Worm (Caenorhabditis elegans) whole organism, L4 larva: ENCODE data around the gene T07F12.4.
A peak's percentile ranks its signal among the peaks of the same experiment; 100 is the strongest.

Experiments
- T20F7.1 ChIP-seq: fragments of 200-800 bp; sonication (Bioruptor generic); optimal IDR thresholded peaks from 2 replicates; lab custom pipeline; 2018; ENCODE audit warnings: mild to moderate bottlenecking, missing genetic modification characterization, missing compliant biosample characterization
- Y75B8A.6 ChIP-seq: fragments of 200-800 bp; sonication (Bioruptor generic); IDR thresholded peaks from 2 replicates; pipeline ENCODE4 v1.3.6; 2022; ENCODE audit warnings: missing genetic modification reagents, missing genetic modification characterization, missing compliant biosample characterization
- ZK337.2 ChIP-seq: fragments of 200-800 bp; sonication (Bioruptor generic); IDR thresholded peaks from 2 replicates; pipeline ENCODE4 v1.3.6; 2022; ENCODE audit warnings: missing genetic modification reagents, missing genetic modification characterization, missing compliant biosample characterization
- aha-1 ChIP-seq: fragments of 150-350 bp; peaks from one replicate; lab custom pipeline; 2014; ENCODE audit warnings: missing biosample characterization, missing genetic modification characterization
- ama-1 ChIP-seq: fragments of 150-350 bp; optimal IDR thresholded peaks from 2 replicates; lab custom pipeline; 2014; ENCODE audit warnings: inconsistent platforms, mixed read lengths
- ceh-28 ChIP-seq: fragments of 150-350 bp; optimal IDR thresholded peaks from 2 replicates; lab custom pipeline; 2014; ENCODE audit warnings: missing biosample characterization, missing genetic modification reagents, missing genetic modification characterization
- ceh-62 ChIP-seq: sonication (generic microtip); optimal IDR thresholded peaks from 2 replicates; lab custom pipeline; 2017; ENCODE audit warnings: missing biosample characterization, missing genetic modification characterization
- ces-1 ChIP-seq: fragments of 150-350 bp; sonication (generic microtip); optimal IDR thresholded peaks from 4 replicates; lab custom pipeline; 2014; ENCODE audit warnings: missing biosample characterization, missing genetic modification reagents, missing genetic modification characterization
- ctbp-1 ChIP-seq: fragments of 200-800 bp; sonication (Bioruptor generic); IDR thresholded peaks from 2 replicates; pipeline ENCODE4 v1.3.6; 2022; ENCODE audit warnings: missing genetic modification reagents, missing genetic modification characterization, missing compliant biosample characterization
- daf-16 ChIP-seq, 3 experiments: sonication (generic microtip); optimal IDR thresholded peaks; 2 replicates each; lab custom pipeline; 2016 to 2017; ENCODE audit warnings: missing genetic modification characterization in 3 of 3, missing genetic modification reagents in 3 of 3, mild to moderate bottlenecking in 2 of 3, missing compliant biosample characterization in 2 of 3, missing biosample characterization in 1 of 3, moderate library complexity in 1 of 3
- daf-8 ChIP-seq: fragments of 200-800 bp; sonication (Bioruptor generic); IDR thresholded peaks from 2 replicates; pipeline ENCODE4 v1.3.6; 2022; ENCODE audit warnings: missing genetic modification characterization, missing compliant biosample characterization
- dmd-6 ChIP-seq: fragments of 200-800 bp; sonication (Bioruptor generic); IDR thresholded peaks from 2 replicates; pipeline ENCODE4 v1.3.6; 2022; ENCODE audit warnings: missing genetic modification reagents, missing genetic modification characterization, missing compliant biosample characterization
- duxl-1 ChIP-seq: sonication (generic microtip); optimal IDR thresholded peaks from 2 replicates; lab custom pipeline; 2016; ENCODE audit warnings: mild to moderate bottlenecking, missing genetic modification characterization, moderate library complexity, missing compliant biosample characterization; ENCODE audit not compliant: poor library complexity
- dve-1 ChIP-seq: sonication (generic microtip); optimal IDR thresholded peaks from 2 replicates; lab custom pipeline; 2017; ENCODE audit warnings: antibody characterized with exemption, mild to moderate bottlenecking, missing genetic modification characterization, missing compliant biosample characterization; ENCODE audit not compliant: insufficient read depth
- egl-43 ChIP-seq: fragments of 200-800 bp; sonication (Bioruptor generic); IDR thresholded peaks from 2 replicates; pipeline ENCODE4 v1.3.6; 2022; ENCODE audit warnings: missing genetic modification reagents, missing genetic modification characterization, missing compliant biosample characterization
- fkh-10 ChIP-seq: fragments of 150-350 bp; optimal IDR thresholded peaks from 2 replicates; lab custom pipeline; 2014; ENCODE audit warnings: missing biosample characterization, missing genetic modification reagents, missing genetic modification characterization
- hif-1 ChIP-seq, 2 experiments: sonication (generic microtip); optimal IDR thresholded peaks; 2 replicates each; lab custom pipeline; 2016 to 2017; ENCODE audit warnings: missing compliant biosample characterization in 2 of 2, missing genetic modification characterization in 2 of 2, missing genetic modification reagents in 2 of 2, missing genotype in 2 of 2, mild to moderate bottlenecking in 1 of 2
- hlh-11 ChIP-seq: fragments of 200-800 bp; sonication (Bioruptor generic); optimal IDR thresholded peaks from 2 replicates; lab custom pipeline; 2018; ENCODE audit warnings: mild to moderate bottlenecking, missing genetic modification characterization, missing compliant biosample characterization
- hlh-30 ChIP-seq: sonication (generic microtip); optimal IDR thresholded peaks from 2 replicates; lab custom pipeline; 2017; ENCODE audit warnings: antibody characterized with exemption, mild to moderate bottlenecking, missing genetic modification characterization, missing compliant biosample characterization; ENCODE audit not compliant: insufficient read depth
- hmg-1.1 ChIP-seq: fragments of 200-800 bp; sonication (Bioruptor generic); IDR thresholded peaks from 2 replicates; pipeline ENCODE4 v1.3.6; 2022; ENCODE audit warnings: missing genetic modification reagents, missing genetic modification characterization, missing compliant biosample characterization
- mdl-1 ChIP-seq, 2 experiments: fragments of 150-350 bp in 1 of 2; sonication (generic microtip) in 1 of 2; optimal IDR thresholded peaks; 2 replicates each; lab custom pipeline; 2014 to 2017; ENCODE audit warnings: missing biosample characterization in 2 of 2, missing genetic modification characterization in 2 of 2
- mdt-29 ChIP-seq: fragments of 200-800 bp; sonication (Bioruptor generic); IDR thresholded peaks from 2 replicates; pipeline ENCODE4 v1.3.6; 2022; ENCODE audit warnings: missing genetic modification reagents, missing genetic modification characterization, missing compliant biosample characterization
- mep-1 ChIP-seq: fragments of 150-350 bp; sonication (generic microtip); optimal IDR thresholded peaks from 3 replicates; lab custom pipeline; 2014; ENCODE audit warnings: missing biosample characterization, missing genetic modification characterization
- mes-2 ChIP-seq: sonication (generic microtip); optimal IDR thresholded peaks from 2 replicates; lab custom pipeline; 2016; ENCODE audit warnings: missing genotype, mild to moderate bottlenecking, missing genetic modification characterization, missing compliant biosample characterization; ENCODE audit not compliant: poor library complexity, severe bottlenecking
- nhr-11 ChIP-seq: fragments of 150-350 bp; optimal IDR thresholded peaks from 2 replicates; lab custom pipeline; 2014; ENCODE audit warnings: missing biosample characterization, missing genetic modification characterization
- nhr-25 ChIP-seq: sonication (generic microtip); optimal IDR thresholded peaks from 2 replicates; lab custom pipeline; 2017; ENCODE audit warnings: missing genetic modification characterization, mild to moderate bottlenecking, missing compliant biosample characterization, antibody characterized with exemption, moderate library complexity, borderline replicate concordance; ENCODE audit not compliant: insufficient read depth
- nhr-28 ChIP-seq: fragments of 150-350 bp; optimal IDR thresholded peaks from 2 replicates; lab custom pipeline; 2014; ENCODE audit warnings: missing biosample characterization, missing genetic modification characterization
- pha-4 ChIP-seq, 2 experiments: fragments of 150-350 bp in 1 of 2; fragments of 200-800 bp in 1 of 2; sonication (Bioruptor generic) in 1 of 2; IDR thresholded peaks in 1 of 2; optimal IDR thresholded peaks in 1 of 2; 2 replicates each; pipeline versions ENCODE4 v1.3.6 to Lab custom; 2014 to 2022; ENCODE audit warnings: missing genetic modification characterization in 2 of 2, missing genetic modification reagents in 2 of 2, missing biosample characterization in 1 of 2, missing compliant biosample characterization in 1 of 2
- php-3 ChIP-seq: fragments of 200-800 bp; sonication (Bioruptor generic); IDR thresholded peaks from 2 replicates; pipeline ENCODE4 v1.3.6; 2022; ENCODE audit warnings: missing genetic modification reagents, missing genetic modification characterization, missing compliant biosample characterization
- pqm-1 ChIP-seq: sonication (generic microtip); optimal IDR thresholded peaks from 2 replicates; lab custom pipeline; 2017; ENCODE audit warnings: missing biosample characterization, missing genetic modification characterization
- rbr-2 ChIP-seq: sonication (generic microtip); optimal IDR thresholded peaks from 2 replicates; lab custom pipeline; 2016; ENCODE audit warnings: missing genotype, missing genetic modification characterization, missing compliant biosample characterization
- saeg-2 ChIP-seq: fragments of 200-800 bp; sonication (Bioruptor generic); IDR thresholded peaks from 2 replicates; pipeline ENCODE4 v1.3.6; 2022; ENCODE audit warnings: missing genetic modification reagents, missing genetic modification characterization, missing compliant biosample characterization
- set-16 ChIP-seq: fragments of 200-800 bp; sonication (Bioruptor generic); IDR thresholded peaks from 2 replicates; pipeline ENCODE4 v1.3.6; 2022; ENCODE audit warnings: missing genetic modification reagents, missing genetic modification characterization, missing compliant biosample characterization
- tra-1 ChIP-seq: fragments of 200-800 bp; sonication (Bioruptor generic); IDR thresholded peaks from 2 replicates; pipeline ENCODE4 v1.3.6; 2022; ENCODE audit warnings: missing genetic modification reagents, missing genetic modification characterization, missing compliant biosample characterization
- unc-62 ChIP-seq, 3 experiments: fragments of 150-350 bp in 1 of 3; sonication (generic microtip); optimal IDR thresholded peaks in 2 of 3; peaks in 1 of 3; 1 replicate in 1 of 3; 2 replicates in 2 of 3; lab custom pipeline; 2014 to 2017; ENCODE audit warnings: missing biosample characterization in 3 of 3, missing genetic modification characterization in 3 of 3, missing genetic modification reagents in 3 of 3, missing genotype in 1 of 3
- zag-1 ChIP-seq: fragments of 150-350 bp; optimal IDR thresholded peaks from 2 replicates; lab custom pipeline; 2014; ENCODE audit warnings: missing biosample characterization, missing genetic modification characterization
- zfp-2 ChIP-seq: sonication (generic microtip); optimal IDR thresholded peaks from 2 replicates; lab custom pipeline; 2016; ENCODE audit warnings: mild to moderate bottlenecking, missing genetic modification characterization, missing compliant biosample characterization
- ztf-7 ChIP-seq: fragments of 150-350 bp; optimal IDR thresholded peaks from 2 replicates; lab custom pipeline; 2014; ENCODE audit warnings: missing biosample characterization, missing genetic modification characterization

Gene T07F12.4

ce11 chrX:4902376-4902775, 1.8 kb upstream of the T07F12.4 start (continued):
- TF ChIP-seq pha-4 (GFP tag; IDR thresholded peaks at IDR 0.05; lab: Robert Waterston, UW) = no peak
- TF ChIP-seq pha-4 (tag; optimal IDR thresholded peaks at IDR 0.05; lab: Kevin White, UChicago) = no peak

ce11 chrX:4901974-4902373, 1.4 kb upstream of the T07F12.4 start:
- TF ChIP-seq ama-1 (no peak), fkh-10 (GFP tag; lab: Kevin White, UChicago) (peak; percentile 94), Y75B8A.6 (GFP tag; lab: Robert Waterston, UW) (no peak), ctbp-1 (GFP tag; lab: Robert Waterston, UW) (peak; percentile 51; the same call in 1 of the 2 replicates), ces-1 (GFP tag; lab: Kevin White, UChicago) (peak; percentile 69)

- TF ChIP-seq hif-1 (tag; optimal IDR thresholded peaks at IDR 0.05; lab: Kevin White, UChicago) (peak in 1 of 2 experiments; percentile 76), aha-1 (tag; lab: Kevin White, UChicago) (no peak), pqm-1 (tag; lab: Kevin White, UChicago) (no peak), dmd-6 (GFP tag; lab: Robert Waterston, UW) (peak; percentile 43), saeg-2 (GFP tag; lab: Robert Waterston, UW) (no peak), hlh-30 (peak; percentile 29), egl-43 (peak; percentile 69; the same call in 1 of the 2 replicates), ctbp-1 (GFP tag; lab: Robert Waterston, UW) (0 out of 2 replicates have a peak, but pooled peaks have one; percentile 29), zag-1 (tag; lab: Kevin White, UChicago) (no peak), mep-1 (tag; lab: Kevin White, UChicago) (peak; percentile 9), pha-4 (GFP tag; IDR thresholded peaks at IDR 0.05; lab: Robert Waterston, UW) (peak; percentile 75; the same call in 1 of the 2 replicates), pha-4 (tag; optimal IDR thresholded peaks at IDR 0.05; lab: Kevin White, UChicago) (no peak), duxl-1 (tag; lab: Kevin White, UChicago) (no peak), Y75B8A.6 (GFP tag; lab: Robert Waterston, UW) (no peak), set-16 (GFP tag; lab: Robert Waterston, UW) (peak; percentile 82), ceh-28 (tag; lab: Kevin White, UChicago) (no peak), ama-1 (no peak), hmg-1.1 (GFP tag; lab: Robert Waterston, UW) (peak; percentile 13; the same call in 1 of the 2 replicates), tra-1 (GFP tag; lab: Robert Waterston, UW) (peak; percentile 61), ceh-62 (no peak), hlh-11 (tag; lab: Kevin White, UChicago) (peak; percentile 90)
Observed at ce11 chrX:4899623-4900022, 991 bp downstream of the T07F12.4 start.

ce11 chrX:4895223-4895622, 5.4 kb downstream of the T07F12.4 start:
- TF ChIP-seq aha-1 (tag; lab: Kevin White, UChicago) = peak; percentile 14
- no peak for TF ChIP-seq mes-2
- TF ChIP-seq dmd-6 (GFP tag; lab: Robert Waterston, UW) = no peak
- TF ChIP-seq zfp-2 (tag; lab: Kevin White, UChicago) = no peak
- TF ChIP-seq hlh-11 (tag; lab: Kevin White, UChicago) = peak; percentile 18
- TF ChIP-seq dve-1 (tag; lab: Kevin White, UChicago) = no peak
- no peak for TF ChIP-seq ZK337.2 (GFP tag; lab: Robert Waterston, UW)
- TF ChIP-seq rbr-2 (tag; lab: Kevin White, UChicago) = no peak
- TF ChIP-seq mdt-29 (GFP tag; lab: Robert Waterston, UW) = no peak
- TF ChIP-seq ztf-7 (tag; lab: Kevin White, UChicago) = no peak
- peak in 1 of 2 experiments; percentile 86 for TF ChIP-seq daf-16 (GFP tag; optimal IDR thresholded peaks at IDR 0.05; lab: Kevin White, UChicago)
- TF ChIP-seq daf-16 (tag; optimal IDR thresholded peaks at IDR 0.05; lab: Kevin White, UChicago) = no peak

- TF ChIP-seq nhr-11 = no peak
- peak; percentile 54 for TF ChIP-seq nhr-25 (tag; lab: Kevin White, UChicago)
- TF ChIP-seq zag-1 (tag; lab: Kevin White, UChicago) = no peak
- TF ChIP-seq nhr-28 (tag; lab: Kevin White, UChicago) = peak; percentile 19
- no peak for TF ChIP-seq mdl-1 (tag; optimal IDR thresholded peaks at IDR 0.05; lab: Kevin White, UChicago)
- TF ChIP-seq T20F7.1 (GFP tag; lab: Kevin White, UChicago) = no peak
- no peak for TF ChIP-seq daf-8 (GFP tag; lab: Robert Waterston, UW)
- peak; percentile 15 for TF ChIP-seq dve-1 (tag; lab: Kevin White, UChicago)
- TF ChIP-seq unc-62 (GFP tag; optimal IDR thresholded peaks at IDR 0.05 in 1 of 2; lab: Kevin White, UChicago) = peak in 1 of 2 experiments; percentile 73
- TF ChIP-seq unc-62 (tag; optimal IDR thresholded peaks at IDR 0.05; lab: Kevin White, UChicago) = no peak
- TF ChIP-seq php-3 (GFP tag; lab: Robert Waterston, UW) = peak; percentile 56; the same call in 1 of the 2 replicates
- peak; percentile 7 for TF ChIP-seq pqm-1 (tag; lab: Kevin White, UChicago)
Observed at ce11 chrX:4893623-4894105, 7.0 kb downstream of the T07F12.4 start, which contains the start of gene T07F12.1. Gene T07F12.1 (plus strand): TSS chrX:4894055.
